Worm (Caenorhabditis elegans): ENCODE results near the gene C35C5.9.

ce11 chrX:11541690-11542089 is 5.3 kb downstream of the C35C5.9 start:
- TF ChIP-seq dao-5 (tag; optimal IDR thresholded peaks at IDR 0.05) (no peak), W03F9.2 (tag; optimal IDR thresholded peaks at IDR 0.05) (no peak)
